Worm (Caenorhabditis elegans): ENCODE results near the gene R01B10.3.

- TF ChIP-seq nhr-237 (tag; optimal IDR thresholded peaks at IDR 0.05) (no peak), mep-1 (tag; optimal IDR thresholded peaks at IDR 0.05) (no peak), nhr-2 (tag; optimal IDR thresholded peaks at IDR 0.05) (no peak), pha-4 (tag; optimal IDR thresholded peaks at IDR 0.05) (no peak), snpc-4 (tag; optimal IDR thresholded peaks at IDR 0.05) (no peak), ham-2 (GFP tag; optimal IDR thresholded peaks at IDR 0.05) (no peak), lin-13 (tag; optimal IDR thresholded peaks at IDR 0.05) (no peak), nhr-28 (tag; optimal IDR thresholded peaks at IDR 0.05) (no peak), zip-8 (tag; optimal IDR thresholded peaks at IDR 0.05) (no peak), nhr-76 (tag; optimal IDR thresholded peaks at IDR 0.05) (no peak), drap-1 (GFP tag; optimal IDR thresholded peaks at IDR 0.05) (no peak), blmp-1 (tag; optimal IDR thresholded peaks at IDR 0.05) (no peak)
Measured at ce11 chrV:6041375-6041774, 3.6 kb downstream of the R01B10.3 start, which contains the start of gene R01B10.2.
